Worm (Caenorhabditis elegans) whole organism, L4/young adult: ENCODE measurements around the gene Y43F8C.17.
"Not testable (repeated sequence)": the region's sequence is repeated elsewhere in the genome, so short reads cannot be mapped to it uniquely, and the experiment has no call there.

Experiments
- W03F9.2 ChIP-seq: fragments of 150-350 bp; optimal IDR thresholded peaks from 2 replicates; lab custom pipeline; 2014; ENCODE audit warnings: missing biosample characterization, missing genetic modification characterization
- dao-5 ChIP-seq: sonication (generic microtip); optimal IDR thresholded peaks from 2 replicates; lab custom pipeline; 2016; ENCODE audit warnings: missing genotype, missing genetic modification characterization, moderate library complexity, missing compliant biosample characterization
- him-1 ChIP-seq: sonication (generic microtip); optimal IDR thresholded peaks from 2 replicates; lab custom pipeline; 2016; ENCODE audit warnings: missing genotype, missing genetic modification reagents, missing genetic modification characterization, missing compliant biosample characterization

The Y43F8C.17 gene

DNA sequence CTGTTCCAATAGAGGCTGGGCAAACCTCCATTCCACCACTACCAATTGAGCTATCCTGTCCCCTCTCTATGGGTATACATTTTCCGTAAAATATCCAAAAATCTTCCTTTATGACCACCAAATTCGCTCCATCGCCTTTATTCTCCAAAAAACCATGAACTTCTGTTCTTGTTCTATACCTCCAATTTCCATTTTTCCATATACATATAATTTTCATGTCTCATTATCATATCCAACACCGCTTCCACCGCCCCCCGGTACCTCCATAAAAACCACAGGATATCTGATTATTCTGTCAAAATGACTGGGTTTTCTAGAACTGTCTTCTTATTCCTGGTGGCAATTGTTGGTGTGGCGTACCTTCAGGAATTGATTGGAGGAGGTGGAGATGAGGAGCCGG is at the start of gene Y43F8C.17:
Gene Y43F8C.17 (plus strand): TSS at position 301 of the 400 bp plus-strand sequence.
- TF ChIP-seq dao-5 (tag; lab: Kevin White, UChicago) (no peak), him-1 (no peak), W03F9.2 (no peak)

DNA sequence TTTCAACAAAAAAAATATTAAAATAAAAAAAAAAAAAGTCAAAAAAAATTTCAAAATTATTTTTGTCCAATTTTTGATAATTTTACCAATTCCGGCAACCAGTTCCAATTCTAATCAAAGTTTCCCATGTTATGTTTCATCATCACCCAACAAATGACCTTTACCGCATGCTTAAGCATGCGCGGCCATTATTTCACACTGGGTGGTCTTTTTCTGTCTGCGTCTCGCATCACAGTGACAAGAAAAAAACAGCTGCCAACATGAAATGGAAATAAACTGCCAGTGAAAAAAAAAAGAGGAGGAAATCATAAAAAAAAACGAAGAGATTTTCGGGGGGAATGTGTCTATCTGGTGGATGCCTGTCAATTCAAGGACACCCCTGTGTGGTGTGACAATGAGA is 49.6 kb upstream of the Y43F8C.17 start:
- TF ChIP-seq W03F9.2 = no peak
- no peak for TF ChIP-seq him-1

DNA sequence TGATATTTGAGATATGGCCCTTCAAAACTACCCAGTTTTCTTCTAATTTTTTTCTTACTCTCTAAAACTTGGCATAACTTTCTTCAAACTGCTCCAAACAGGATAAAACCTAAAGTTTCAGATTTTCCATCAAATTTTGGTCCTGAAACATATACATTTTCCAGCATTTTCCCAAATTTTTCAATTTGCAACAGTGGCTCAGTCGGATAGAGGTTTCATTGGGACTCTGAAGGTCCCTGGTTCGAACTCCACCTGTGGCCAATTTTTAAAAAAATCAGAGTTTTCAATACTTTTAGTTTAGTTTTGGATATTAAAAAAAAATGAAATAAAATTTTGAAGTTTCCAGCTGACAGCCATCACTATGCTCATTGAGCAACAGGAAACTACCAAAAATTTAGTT is 48.2 kb upstream of the Y43F8C.17 start:
- TF ChIP-seq him-1 (no peak), dao-5 (tag; lab: Kevin White, UChicago) (no peak), W03F9.2 (no peak)

DNA sequence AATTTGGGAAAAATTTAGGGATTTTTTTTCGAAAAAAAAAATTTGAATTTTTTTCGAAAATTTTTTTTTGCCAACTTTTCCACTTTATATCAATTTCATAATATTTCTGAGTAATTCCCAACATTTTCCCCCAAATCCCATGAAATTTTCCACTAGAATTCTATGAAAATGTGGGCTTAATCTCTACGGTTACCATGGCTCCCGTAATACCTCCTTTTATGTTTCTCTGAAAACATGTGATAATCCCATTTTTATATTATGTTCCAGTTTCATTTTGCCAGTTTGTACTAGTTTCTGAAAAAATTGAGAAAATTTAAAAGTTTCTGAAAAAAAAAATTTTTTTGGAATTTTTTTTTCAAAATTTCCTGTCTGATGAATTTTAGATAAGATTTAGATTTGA is 47.7 kb upstream of the Y43F8C.17 start:
- no peak for TF ChIP-seq him-1
- TF ChIP-seq W03F9.2 = no peak
- TF ChIP-seq dao-5 (tag; lab: Kevin White, UChicago) = no peak

DNA sequence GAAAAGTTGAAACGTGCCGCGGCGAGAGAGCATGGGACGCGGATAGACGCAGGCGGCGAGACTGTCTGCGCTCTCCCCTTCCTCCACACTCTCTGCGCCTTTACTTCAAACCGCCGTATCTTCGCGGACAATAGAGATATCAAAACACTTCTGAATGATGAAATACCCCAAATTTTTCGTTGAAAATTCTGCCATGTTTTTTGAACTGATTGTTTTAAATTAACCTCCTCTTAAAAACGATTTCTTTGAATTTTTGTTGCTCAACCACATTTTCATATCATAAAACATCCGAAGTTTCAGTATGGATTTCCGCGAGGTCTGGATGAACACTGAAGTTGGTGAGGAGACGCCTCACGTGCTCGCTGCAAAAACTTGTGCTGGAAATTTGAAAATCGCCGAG is 46.0 kb upstream of the Y43F8C.17 start, which contains the start of gene Y43F8C.11:
Gene Y43F8C.11 (plus strand): TSS at position 301 of the 400 bp plus-strand sequence.
- TF ChIP-seq dao-5 (tag; lab: Kevin White, UChicago) (no peak), W03F9.2 (no peak), him-1 (no peak)

DNA sequence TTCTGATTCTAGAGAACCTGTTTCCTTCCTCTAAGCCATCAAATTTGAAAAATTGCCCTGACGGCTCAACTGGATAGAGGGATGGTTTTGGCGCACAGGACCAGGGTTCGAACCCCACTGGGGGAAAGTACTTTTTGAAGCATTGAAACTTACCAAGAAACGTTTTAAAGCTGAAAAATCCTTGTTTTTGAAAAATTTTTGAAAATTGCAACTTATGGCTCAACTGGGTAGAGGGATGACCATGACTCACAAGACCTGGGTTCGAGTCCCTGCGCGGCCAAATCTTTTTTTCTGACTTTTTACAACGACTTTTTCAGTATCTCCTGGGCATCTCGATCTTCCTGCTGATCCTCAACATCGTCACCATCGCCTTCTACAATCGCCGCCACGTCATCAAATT is 45.1 kb upstream of the Y43F8C.17 start:
- TF ChIP-seq W03F9.2 = no peak
- no peak for TF ChIP-seq him-1
- no peak for TF ChIP-seq dao-5 (tag; lab: Kevin White, UChicago)

DNA sequence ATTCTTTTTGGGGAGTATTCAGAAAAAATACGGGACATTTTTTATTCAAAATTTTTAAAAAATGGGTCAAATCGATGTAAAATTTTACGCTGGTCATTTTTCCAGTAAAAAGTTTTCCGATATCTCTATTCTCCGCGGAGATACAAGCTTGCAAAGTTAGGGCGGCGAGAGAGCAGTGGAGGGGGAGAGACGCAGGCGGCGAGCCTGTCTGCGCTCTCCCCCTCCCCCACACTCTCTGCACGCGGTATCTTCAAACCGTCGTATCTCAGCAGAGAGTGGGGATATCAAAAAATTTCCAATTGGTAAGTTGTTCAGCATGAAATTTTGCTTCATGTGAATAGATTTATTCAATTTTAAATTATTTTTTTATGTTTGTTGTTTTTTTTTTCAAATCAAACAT is 44.1 kb upstream of the Y43F8C.17 start:
- TF ChIP-seq him-1 (no peak), W03F9.2 (no peak), dao-5 (tag; lab: Kevin White, UChicago) (no peak)

DNA sequence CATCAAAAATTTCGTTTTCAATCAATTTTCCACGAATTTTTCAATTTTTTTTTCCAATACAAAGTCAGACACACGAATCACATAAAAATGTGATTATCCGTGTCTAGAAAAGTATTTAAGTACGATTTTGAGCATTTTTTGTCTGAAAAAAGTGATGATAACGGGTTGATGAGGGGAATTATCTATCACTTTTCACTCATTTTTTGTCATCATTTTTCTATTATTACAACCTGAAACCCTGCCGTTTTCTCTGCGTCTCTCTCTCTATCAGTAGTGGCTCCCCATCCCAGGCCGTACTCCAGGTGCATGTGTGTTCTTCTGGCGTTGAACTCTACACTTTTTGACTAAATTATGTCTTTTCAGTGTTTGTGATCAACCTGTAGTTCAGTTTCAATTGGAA is 43.6 kb upstream of the Y43F8C.17 start:
- TF ChIP-seq dao-5 (tag; lab: Kevin White, UChicago) = no peak
- TF ChIP-seq W03F9.2 = no peak
- TF ChIP-seq him-1 = no peak

DNA sequence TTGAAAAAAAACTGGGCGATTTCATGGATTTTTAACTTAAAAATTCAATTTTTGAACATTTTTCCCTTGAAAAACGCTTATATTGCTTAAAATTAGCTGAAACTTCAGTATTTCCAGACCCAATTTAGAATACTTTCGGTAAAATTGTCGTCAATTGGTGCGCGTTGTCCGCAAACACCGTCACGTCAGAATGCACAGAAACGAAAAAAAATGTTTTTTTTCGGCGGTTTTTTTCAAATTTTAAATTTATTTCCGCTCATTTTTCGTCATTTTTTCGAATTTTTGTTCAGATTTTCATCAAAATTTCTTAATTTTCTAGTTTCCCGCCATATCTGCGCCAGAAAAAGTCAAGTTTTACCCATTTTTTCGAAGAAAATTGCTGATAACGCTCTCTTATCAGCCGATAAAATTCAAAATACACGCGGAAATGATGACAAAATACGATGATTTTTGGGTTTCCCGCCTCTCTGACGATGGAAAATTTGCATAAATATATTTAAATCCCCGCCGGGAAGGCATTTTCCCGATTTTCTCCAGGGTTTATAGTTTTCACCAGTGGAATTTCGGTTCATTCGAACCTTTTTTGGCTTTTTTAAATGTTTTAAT is 42.5 kb upstream of the Y43F8C.17 start:
- no peak for TF ChIP-seq him-1
- TF ChIP-seq dao-5 (tag; lab: Kevin White, UChicago) = no peak
- no peak for TF ChIP-seq W03F9.2

DNA sequence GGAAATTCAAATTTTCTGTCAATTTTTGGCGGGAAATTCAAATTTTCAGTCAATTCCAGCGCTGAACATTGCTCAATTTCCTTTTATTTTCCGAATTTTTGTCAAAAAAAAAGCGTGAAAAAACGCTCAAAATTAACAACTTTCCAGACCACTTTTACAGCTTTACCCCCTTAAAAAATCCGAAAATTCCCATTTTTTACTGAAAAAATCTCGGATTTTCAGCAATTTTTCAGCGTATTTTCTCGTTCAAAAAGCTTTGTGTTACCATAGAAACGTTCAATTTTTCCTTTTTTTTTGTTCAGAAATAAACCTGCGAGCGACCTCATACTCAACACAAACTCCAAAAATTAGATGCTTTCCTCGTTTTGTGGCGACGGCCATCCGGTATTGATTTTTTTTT is 41.4 kb upstream of the Y43F8C.17 start, which contains the start of gene mrp-7:
Gene mrp-7 (plus strand): TSS at position 301 of the 400 bp plus-strand sequence.
- no peak for TF ChIP-seq W03F9.2
- no peak for TF ChIP-seq him-1
- no peak for TF ChIP-seq dao-5 (tag; lab: Kevin White, UChicago)

DNA sequence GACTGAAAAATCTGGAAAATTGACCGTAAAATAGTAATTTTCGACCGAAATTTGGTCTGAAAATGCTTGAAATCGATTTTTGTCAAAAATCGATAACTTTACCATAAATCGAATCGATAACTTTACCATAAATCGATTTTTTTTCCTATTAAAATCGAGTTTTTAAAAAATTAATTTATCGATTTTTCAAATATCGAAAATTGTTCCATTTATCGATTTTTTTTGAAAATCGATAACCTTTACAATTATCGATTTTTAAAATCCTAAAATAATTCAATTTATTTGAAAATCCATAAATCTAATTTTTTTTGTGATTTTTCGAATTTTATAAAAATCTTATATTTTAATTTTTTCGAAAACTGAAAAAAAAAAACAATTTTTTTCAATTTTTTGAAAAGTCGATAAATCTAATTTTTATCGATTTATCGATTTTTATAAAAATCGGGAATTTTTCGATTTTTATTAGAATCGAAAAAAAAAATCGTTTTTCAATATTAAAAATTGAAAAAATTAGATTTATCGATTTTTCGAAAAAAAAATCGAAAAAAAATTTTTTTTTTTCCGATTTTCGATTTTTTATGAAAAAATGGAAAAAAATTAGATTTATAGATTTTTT is 24.6 kb upstream of the Y43F8C.17 start:
- TF ChIP-seq W03F9.2 = no peak
- no peak for TF ChIP-seq him-1
- TF ChIP-seq dao-5 (tag; lab: Kevin White, UChicago) = no peak

DNA sequence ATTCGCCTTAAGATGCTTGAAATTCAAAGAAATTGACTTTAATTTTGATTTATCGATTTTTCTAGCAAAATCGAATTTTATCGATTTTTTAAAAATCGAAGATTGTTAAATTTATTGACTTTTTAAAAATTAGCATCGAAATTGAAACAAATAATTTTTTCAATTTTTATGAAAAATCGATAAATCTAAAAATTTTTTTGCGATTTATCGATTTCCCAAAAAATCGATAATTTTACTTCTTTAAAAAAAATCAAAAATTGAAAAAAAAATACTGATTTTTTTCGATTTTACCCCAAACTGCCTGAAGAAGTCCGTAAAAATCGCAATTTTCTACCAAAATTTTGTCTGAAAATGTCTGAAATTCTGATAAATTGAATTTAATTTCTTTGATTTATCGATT is 24.0 kb upstream of the Y43F8C.17 start:
- TF ChIP-seq him-1 = no peak
- no peak for TF ChIP-seq W03F9.2
- TF ChIP-seq dao-5 (tag; lab: Kevin White, UChicago) = no peak

DNA sequence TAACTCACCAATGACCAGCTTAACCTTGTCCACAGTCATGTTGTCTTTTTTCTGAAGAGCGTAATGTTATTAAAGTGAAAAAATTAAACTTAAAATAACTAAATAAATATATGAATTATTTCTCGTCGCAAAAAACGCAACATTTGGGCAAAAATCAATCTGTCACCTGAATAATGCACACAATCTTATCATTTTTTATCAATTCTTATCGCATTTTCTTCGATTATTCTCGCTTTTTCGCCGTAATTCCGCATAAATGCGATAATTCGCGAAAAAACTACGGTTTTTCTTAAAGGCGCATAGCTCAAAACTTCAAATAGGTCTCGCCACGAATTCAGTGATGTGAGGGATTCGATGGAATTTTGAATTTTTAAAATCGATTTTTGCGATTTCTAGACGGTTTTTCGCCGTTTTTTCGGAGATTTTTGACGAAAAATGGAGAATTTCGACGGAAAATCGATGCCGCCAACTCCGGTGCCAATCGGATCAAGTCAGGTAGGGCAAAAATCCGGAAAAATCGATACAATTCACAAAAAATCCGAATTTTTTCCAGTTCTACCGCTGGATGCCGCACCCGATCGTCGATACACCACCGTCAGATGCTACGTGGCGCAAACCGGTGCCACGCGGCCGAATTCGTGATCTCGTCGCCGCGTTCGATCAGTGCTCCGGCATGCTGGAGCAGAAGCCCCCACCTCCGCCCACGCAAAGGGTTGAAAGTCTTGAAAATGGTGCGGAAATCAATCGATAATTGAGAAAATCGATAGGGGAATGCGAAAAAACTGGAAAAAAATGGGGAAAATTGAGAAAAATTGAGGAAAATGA is 18.4 kb upstream of the Y43F8C.17 start, which contains the start of the genes Y43F8C.13 and ani-3:
Gene Y43F8C.13 (minus strand): TSS at position 51 of the 825 bp plus-strand sequence.
Gene ani-3 (plus strand): TSS at position 385 of the 825 bp plus-strand sequence.
- TF ChIP-seq W03F9.2 (no peak), him-1 (no peak), dao-5 (tag; lab: Kevin White, UChicago) (no peak)

DNA sequence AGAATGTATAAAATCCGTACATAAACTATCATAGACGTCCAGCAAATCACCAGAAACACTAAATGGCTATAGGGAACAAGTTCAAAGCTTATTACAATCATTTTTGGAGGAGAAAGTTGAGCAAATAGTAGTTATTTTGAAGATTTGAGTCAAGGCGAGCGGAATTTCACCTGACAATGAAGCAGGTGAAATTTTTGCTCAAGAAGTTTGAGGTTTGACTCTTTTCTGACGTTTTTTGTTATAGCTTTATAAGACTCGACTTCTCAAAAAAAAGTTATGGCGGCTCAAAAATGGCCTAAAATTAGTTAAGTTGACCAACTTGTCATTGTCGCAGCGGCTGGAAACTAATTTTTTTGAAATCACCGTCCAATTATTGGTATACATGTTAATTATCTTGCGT is 7.1 kb upstream of the Y43F8C.17 start, which contains the start of gene srv-3:
Gene srv-3 (minus strand): TSS at position 101 of the 400 bp plus-strand sequence.
- TF ChIP-seq dao-5 (tag; lab: Kevin White, UChicago) (no peak), him-1 (no peak), W03F9.2 (no peak)

DNA sequence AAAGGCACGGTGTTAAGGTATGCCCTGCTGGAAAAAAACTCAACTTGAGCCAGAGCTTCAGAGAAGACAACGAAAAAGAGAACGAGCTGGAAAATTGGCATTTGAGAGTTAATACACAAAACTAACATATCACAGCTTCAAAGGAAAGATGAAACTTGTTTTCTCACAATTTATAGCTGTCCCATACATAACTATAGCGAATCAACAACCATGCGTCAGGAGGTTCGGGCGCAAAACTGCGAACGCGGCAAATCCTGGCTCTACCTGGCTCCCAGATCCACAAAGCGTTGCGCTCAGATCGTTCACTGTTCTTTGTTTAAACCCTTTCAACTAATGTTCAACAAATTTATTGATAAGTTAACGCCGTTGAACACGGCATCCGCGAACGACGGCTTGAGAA is 5.4 kb upstream of the Y43F8C.17 start, which contains the start of gene Y43F8C.15:
Gene Y43F8C.15 (minus strand): TSS at position 101 of the 400 bp plus-strand sequence.
- TF ChIP-seq W03F9.2; him-1; dao-5 (tag; lab: Kevin White, UChicago): not testable (repeated sequence)
